Worm (Caenorhabditis elegans): ENCODE data around the gene sre-47.
"Not testable (repeated sequence)": the region's sequence is repeated elsewhere in the genome, so short reads cannot be mapped to it uniquely, and the experiment has no call there.

DNA sequence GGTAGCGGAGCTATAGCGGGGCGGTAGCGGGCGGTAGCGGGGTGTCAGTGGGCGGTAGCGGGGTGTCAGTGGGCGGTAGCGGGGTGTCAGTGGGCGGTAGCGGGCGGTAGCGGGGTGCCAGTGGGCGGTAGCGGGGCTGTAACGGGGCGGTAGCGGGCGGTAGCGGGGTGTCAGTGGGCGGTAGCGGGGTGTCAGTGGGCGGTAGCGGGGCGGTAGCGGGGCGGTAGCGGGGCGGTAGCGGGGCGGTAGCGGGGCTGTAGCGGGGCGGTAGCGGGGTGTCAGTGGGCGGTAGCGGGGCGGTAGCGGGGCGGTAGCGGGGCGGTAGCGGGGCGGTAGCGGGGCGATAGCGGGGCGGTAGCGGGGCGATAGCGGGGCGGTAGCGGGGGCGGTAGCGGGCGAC is 35.2 kb upstream of the sre-47 start:
- TF ChIP-seq ztf-28 (GFP tag; IDR thresholded peaks at IDR 0.05); F49E8.2 (tag; optimal IDR thresholded peaks at IDR 0.05; ENCODE audit: insufficient read depth): not testable (repeated sequence)
